Fruit fly (Drosophila melanogaster) whole organism, embryonic: Measurements from ENCODE around the gene CG3704.

ENCODE experiments used
- Antp ChIP-seq: fragments of 200-800 bp; sonication (Bioruptor generic); optimal IDR thresholded peaks from 3 replicates; lab custom pipeline; 2016; ENCODE audit warnings: missing biosample characterization, missing genetic modification characterization
- CG10274 ChIP-seq: fragments of 200-800 bp; sonication (Bioruptor generic); optimal IDR thresholded peaks from 3 replicates; lab custom pipeline; 2017; ENCODE audit warnings: missing biosample characterization, mild to moderate bottlenecking, missing genetic modification characterization
- CG14050 ChIP-seq: fragments of 200-800 bp; sonication (Bioruptor generic); IDR thresholded peaks from 3 replicates; pipeline ENCODE4 v1.3.6; 2022; ENCODE audit warnings: missing biosample characterization, missing genetic modification characterization
- CG15479 ChIP-seq: fragments of 200-800 bp; sonication (Bioruptor generic); optimal IDR thresholded peaks from 3 replicates; lab custom pipeline; 2019; ENCODE audit warnings: missing biosample characterization, mild to moderate bottlenecking, missing genetic modification characterization, moderate library complexity
- CG31441 ChIP-seq: fragments of 200-800 bp; sonication (Bioruptor generic); IDR thresholded peaks from 2 replicates; pipeline ENCODE4 v1.3.6; 2022; ENCODE audit warnings: missing biosample characterization, missing genetic modification characterization
- CG6689 ChIP-seq: fragments of 200-800 bp; sonication (Bioruptor generic); IDR thresholded peaks from 2 replicates; pipeline ENCODE4 v1.3.6; 2022; ENCODE audit warnings: missing biosample characterization, missing genetic modification characterization
- Hr51 ChIP-seq, 2 experiments: fragments of 200-800 bp; sonication (Bioruptor generic); optimal IDR thresholded peaks; 2 replicates in 1 of 2; 3 replicates in 1 of 2; lab custom pipeline; 2016 to 2018; ENCODE audit warnings: missing biosample characterization in 2 of 2, missing genetic modification characterization in 2 of 2, mild to moderate bottlenecking in 1 of 2, moderate library complexity in 1 of 2
- Pdp1 ChIP-seq, 2 experiments: fragments of 200-800 bp; sonication (Bioruptor generic); optimal IDR thresholded peaks; 3 replicates each; lab custom pipeline; 2016; ENCODE audit warnings: missing biosample characterization in 2 of 2, missing genetic modification characterization in 2 of 2, mild to moderate bottlenecking in 1 of 2, moderate library complexity in 1 of 2
- pan ChIP-seq, 4 experiments: fragments of >200 bp in 3 of 4; fragments of 200-800 bp in 1 of 4; sonication (Bioruptor generic) in 1 of 4; optimal IDR thresholded peaks in 3 of 4; IDR thresholded peaks in 1 of 4; 2 replicates each; pipeline versions ENCODE4 v1.3.6 to Lab custom; 2017 to 2022; ENCODE audit warnings: missing biosample characterization in 2 of 4, missing genetic modification characterization in 2 of 4, mixed read lengths in 1 of 4
- ranshi ChIP-seq: fragments of 200-800 bp; sonication (Bioruptor generic); IDR thresholded peaks from 2 replicates; pipeline ENCODE4 v1.3.6; 2022; ENCODE audit warnings: missing biosample characterization, missing genetic modification characterization
- ttk ChIP-seq: fragments of 200-800 bp; sonication (Bioruptor generic); IDR thresholded peaks from 2 replicates; pipeline ENCODE4 v2.1.2; 2022; ENCODE audit warnings: missing biosample characterization, missing genetic modification characterization

dm6 chrX:898367-898766 is 42.2 kb downstream of the CG3704 start:
- TF ChIP-seq CG6689, result no peak
- TF ChIP-seq ranshi (GFP tag; lab: Robert Waterston, UW), result no peak
- TF ChIP-seq CG31441 (GFP tag; lab: Robert Waterston, UW), result no peak
- TF ChIP-seq pan (optimal IDR thresholded peaks at IDR 0.05; lab: Kevin White, UChicago), result no peak
- no peak for TF ChIP-seq pan (GFP tag; optimal IDR thresholded peaks at IDR 0.05 in 1 of 2, IDR thresholded peaks at IDR 0.05 in 1 of 2)
- no peak for TF ChIP-seq CG10274
- no peak for TF ChIP-seq Hr51 (GFP tag; optimal IDR thresholded peaks at IDR 0.05; lab: Kevin White, UChicago)
- TF ChIP-seq Antp (GFP tag; lab: Kevin White, UChicago), result no peak
- TF ChIP-seq Pdp1 (GFP tag; optimal IDR thresholded peaks at IDR 0.05; lab: Kevin White, UChicago), result no peak
- no peak for TF ChIP-seq CG14050 (GFP tag; lab: Robert Waterston, UW)
- TF ChIP-seq CG15479 (GFP tag; lab: Kevin White, UChicago), result no peak
- TF ChIP-seq ttk (GFP tag; lab: Robert Waterston, UW), result no peak
